Fruit fly (Drosophila melanogaster): ENCODE data around the gene CG33647.

dm6 chr3L:19265761-19266160 lies 29.6 kb downstream of the CG33647 start, which contains the start of gene CG45081:
- TF ChIP-seq cnc (optimal IDR thresholded peaks at IDR 0.05) (no peak), CG11617 (GFP tag; optimal IDR thresholded peaks at IDR 0.05) (no peak), cic (GFP tag; optimal IDR thresholded peaks at IDR 0.05) (peak; percentile 5), tj (GFP tag; optimal IDR thresholded peaks at IDR 0.05) (no peak), Clk (GFP tag; optimal IDR thresholded peaks at IDR 0.05) (no peak), pad (GFP tag; optimal IDR thresholded peaks at IDR 0.05) (no peak)

Data from whole organism, adult.